Worm (Caenorhabditis elegans) whole organism, L1 larva: ENCODE results near the gene Y14H12B.1.

Experiments used
- C16A3.4 ChIP-seq: fragments of 150-350 bp; optimal IDR thresholded peaks from 2 replicates; lab custom pipeline; 2014; ENCODE audit warnings: missing biosample characterization, missing genetic modification characterization
- C34B4.2 ChIP-seq: sonication (generic microtip); optimal IDR thresholded peaks from 2 replicates; lab custom pipeline; 2017; ENCODE audit warnings: mild to moderate bottlenecking, missing genetic modification characterization, missing compliant biosample characterization
- Y116A8C.19 ChIP-seq: sonication (generic microtip); optimal IDR thresholded peaks from 2 replicates; lab custom pipeline; 2016; ENCODE audit warnings: missing compliant biosample characterization, missing genetic modification characterization, borderline replicate concordance
- aha-1 ChIP-seq: fragments of 150-350 bp; optimal IDR thresholded peaks from 2 replicates; lab custom pipeline; 2014; ENCODE audit warnings: missing biosample characterization, missing genetic modification characterization
- alr-1 ChIP-seq: fragments of 200-800 bp; sonication (Bioruptor generic); optimal IDR thresholded peaks from 2 replicates; lab custom pipeline; 2018; ENCODE audit warnings: borderline replicate concordance, mild to moderate bottlenecking, missing genetic modification characterization, missing compliant biosample characterization
- aly-2 ChIP-seq: fragments of 150-350 bp; optimal IDR thresholded peaks from 2 replicates; lab custom pipeline; 2014; ENCODE audit warnings: missing biosample characterization, missing genetic modification characterization
- ama-1 ChIP-seq: fragments of 150-350 bp; optimal IDR thresholded peaks from 2 replicates; lab custom pipeline; 2014
- blmp-1 ChIP-seq: fragments of 150-350 bp; optimal IDR thresholded peaks from 2 replicates; lab custom pipeline; 2014; ENCODE audit warnings: missing biosample characterization, missing genetic modification characterization
- ceh-88 ChIP-seq: fragments of 200-800 bp; sonication (Bioruptor generic); IDR thresholded peaks from 2 replicates; pipeline ENCODE4 v1.3.6; 2022; ENCODE audit warnings: missing genetic modification characterization, missing compliant biosample characterization
- ceh-90 ChIP-seq: sonication (generic microtip); optimal IDR thresholded peaks from 2 replicates; lab custom pipeline; 2016; ENCODE audit warnings: missing genetic modification characterization, missing compliant biosample characterization
- dsc-1 ChIP-seq: sonication (generic microtip); optimal IDR thresholded peaks from 2 replicates; lab custom pipeline; 2016; ENCODE audit warnings: mild to moderate bottlenecking, missing genetic modification characterization, missing compliant biosample characterization
- efl-3 ChIP-seq: fragments of 200-800 bp; sonication (Bioruptor generic); optimal IDR thresholded peaks from 2 replicates; lab custom pipeline; 2018; ENCODE audit warnings: mild to moderate bottlenecking, missing genetic modification characterization, missing compliant biosample characterization
- elt-2 ChIP-seq: sonication (generic microtip); optimal IDR thresholded peaks from 2 replicates; lab custom pipeline; 2016; ENCODE audit warnings: missing genetic modification characterization, mild to moderate bottlenecking, inconsistent platforms, missing compliant biosample characterization, missing genetic modification reagents
- elt-3 ChIP-seq, 6 experiments: fragments of 150-350 bp in 1 of 6; sonication (generic microtip); optimal IDR thresholded peaks; 2 replicates each; lab custom pipeline; 2017 to 2018; ENCODE audit warnings: missing biosample characterization in 6 of 6, missing genetic modification characterization in 6 of 6, inconsistent platforms in 1 of 6
- fkh-10 ChIP-seq: sonication (generic microtip); optimal IDR thresholded peaks from 2 replicates; lab custom pipeline; 2017; ENCODE audit warnings: missing biosample characterization, missing genetic modification reagents, missing genetic modification characterization
- fkh-4 ChIP-seq: sonication (generic microtip); optimal IDR thresholded peaks from 2 replicates; lab custom pipeline; 2016; ENCODE audit warnings: missing compliant biosample characterization, missing genetic modification characterization, borderline replicate concordance
- fos-1 ChIP-seq: fragments of 150-350 bp; optimal IDR thresholded peaks from 2 replicates; lab custom pipeline; 2014; ENCODE audit warnings: missing biosample characterization, missing genetic modification characterization
- hlh-4 ChIP-seq: sonication (generic microtip); optimal IDR thresholded peaks from 2 replicates; lab custom pipeline; 2016; ENCODE audit warnings: mild to moderate bottlenecking, missing genetic modification characterization, missing compliant biosample characterization
- hpl-2 ChIP-seq: fragments of 150-350 bp; optimal IDR thresholded peaks from 2 replicates; lab custom pipeline; 2014; ENCODE audit warnings: missing biosample characterization, missing genetic modification reagents, missing genetic modification characterization
- irx-1 ChIP-seq: sonication (generic microtip); optimal IDR thresholded peaks from 2 replicates; lab custom pipeline; 2016; ENCODE audit warnings: missing genetic modification characterization, missing compliant biosample characterization
- isw-1 ChIP-seq: fragments of 200-800 bp; sonication (Bioruptor generic); IDR thresholded peaks from 2 replicates; pipeline ENCODE4 v1.3.6; 2022; ENCODE audit warnings: missing genetic modification characterization, missing compliant biosample characterization
- jun-1 ChIP-seq: fragments of 150-350 bp; optimal IDR thresholded peaks from 2 replicates; lab custom pipeline; 2014; ENCODE audit warnings: missing biosample characterization, missing genetic modification reagents, missing genetic modification characterization
- lin-14 ChIP-seq: fragments of 200-800 bp; sonication (Bioruptor generic); optimal IDR thresholded peaks from 2 replicates; lab custom pipeline; 2018; ENCODE audit warnings: mild to moderate bottlenecking, missing genetic modification characterization, moderate library complexity, missing compliant biosample characterization
- lin-35 ChIP-seq, 2 experiments: fragments of 150-350 bp; optimal IDR thresholded peaks; 2 replicates each; lab custom pipeline; 2014; ENCODE audit warnings: missing biosample characterization in 2 of 2, missing genetic modification characterization in 2 of 2, missing genetic modification reagents in 2 of 2
- lsy-2 ChIP-seq, 2 experiments: fragments of 150-350 bp; optimal IDR thresholded peaks; 2 replicates each; lab custom pipeline; 2014; ENCODE audit warnings: missing biosample characterization in 2 of 2, missing genetic modification characterization in 2 of 2
- mab-9 ChIP-seq: fragments of 200-800 bp; sonication (Bioruptor generic); IDR thresholded peaks from 2 replicates; pipeline ENCODE4 v1.3.6; 2022; ENCODE audit warnings: missing genetic modification reagents, missing genetic modification characterization, missing compliant biosample characterization
- nhr-20 ChIP-seq: sonication (generic microtip); optimal IDR thresholded peaks from 2 replicates; lab custom pipeline; 2016; ENCODE audit warnings: mild to moderate bottlenecking, missing genetic modification characterization, missing compliant biosample characterization
- nhr-71 ChIP-seq: sonication (generic microtip); optimal IDR thresholded peaks from 2 replicates; lab custom pipeline; 2016; ENCODE audit warnings: mild to moderate bottlenecking, missing genetic modification characterization, moderate library complexity, missing compliant biosample characterization
- nhr-76 ChIP-seq: sonication (generic microtip); optimal IDR thresholded peaks from 2 replicates; lab custom pipeline; 2017; ENCODE audit warnings: missing biosample characterization, missing genetic modification characterization
- nhr-84 ChIP-seq: sonication (generic microtip); optimal IDR thresholded peaks from 2 replicates; lab custom pipeline; 2017; ENCODE audit warnings: missing biosample characterization, missing genetic modification characterization
- nhr-90 ChIP-seq: sonication (generic microtip); optimal IDR thresholded peaks from 2 replicates; lab custom pipeline; 2016; ENCODE audit warnings: mild to moderate bottlenecking, missing genetic modification characterization, missing compliant biosample characterization; ENCODE audit not compliant: poor library complexity
- pag-3 ChIP-seq: sonication (generic microtip); optimal IDR thresholded peaks from 2 replicates; lab custom pipeline; 2017; ENCODE audit warnings: missing genetic modification characterization, mild to moderate bottlenecking, missing compliant biosample characterization, antibody characterized with exemption, borderline replicate concordance; ENCODE audit not compliant: insufficient read depth
- pax-3 ChIP-seq: fragments of 200-800 bp; sonication (Bioruptor generic); optimal IDR thresholded peaks from 2 replicates; lab custom pipeline; 2018; ENCODE audit warnings: mild to moderate bottlenecking, missing genetic modification characterization, moderate library complexity, missing compliant biosample characterization
- rnt-1 ChIP-seq: sonication (generic microtip); optimal IDR thresholded peaks from 2 replicates; lab custom pipeline; 2016; ENCODE audit warnings: mild to moderate bottlenecking, missing genetic modification characterization, moderate library complexity, missing compliant biosample characterization
- skn-1 ChIP-seq: fragments of 150-350 bp; optimal IDR thresholded peaks from 2 replicates; lab custom pipeline; 2014; ENCODE audit warnings: missing biosample characterization, missing genetic modification characterization
- snu-23 ChIP-seq: sonication (generic microtip); optimal IDR thresholded peaks from 2 replicates; lab custom pipeline; 2016; ENCODE audit warnings: missing genetic modification characterization, missing compliant biosample characterization
- sox-4 ChIP-seq: sonication (generic microtip); optimal IDR thresholded peaks from 2 replicates; lab custom pipeline; 2016; ENCODE audit warnings: missing genetic modification characterization, missing compliant biosample characterization
- sptf-1 ChIP-seq: fragments of 150-350 bp; optimal IDR thresholded peaks from 2 replicates; lab custom pipeline; 2014; ENCODE audit warnings: missing biosample characterization, missing genetic modification characterization
- swsn-7 ChIP-seq: sonication (generic microtip); optimal IDR thresholded peaks from 2 replicates; lab custom pipeline; 2016; ENCODE audit warnings: missing genetic modification characterization, missing compliant biosample characterization
- tbx-2 ChIP-seq: sonication (generic microtip); optimal IDR thresholded peaks from 2 replicates; lab custom pipeline; 2016; ENCODE audit warnings: missing genetic modification characterization, missing compliant biosample characterization
- unc-62 ChIP-seq: fragments of 150-350 bp; optimal IDR thresholded peaks from 2 replicates; lab custom pipeline; 2014; ENCODE audit warnings: missing biosample characterization, missing genetic modification reagents, missing genetic modification characterization
- unc-86 ChIP-seq: sonication (generic microtip); optimal IDR thresholded peaks from 2 replicates; lab custom pipeline; 2016; ENCODE audit warnings: missing genetic modification characterization, missing compliant biosample characterization
- unc-98 ChIP-seq: fragments of 200-800 bp; sonication (Bioruptor generic); IDR thresholded peaks from 2 replicates; pipeline ENCODE4 v1.3.6; 2022; ENCODE audit warnings: missing genetic modification characterization, missing compliant biosample characterization
- vab-15 ChIP-seq: sonication (generic microtip); optimal IDR thresholded peaks from 2 replicates; lab custom pipeline; 2017; ENCODE audit warnings: missing genotype, mild to moderate bottlenecking, missing genetic modification characterization, missing compliant biosample characterization
- xbp-1 ChIP-seq: sonication (generic microtip); optimal IDR thresholded peaks from 2 replicates; lab custom pipeline; 2016; ENCODE audit warnings: missing genetic modification characterization, missing compliant biosample characterization

The Y14H12B.1 gene

ce11 chrII:3958673-3959299, 24.5 kb downstream of the Y14H12B.1 start (continued):
- TF ChIP-seq nhr-84 (no peak), sox-4 (no peak), fkh-10 (GFP tag; lab: Kevin White, UChicago) (no peak), hpl-2 (GFP tag; lab: Kevin White, UChicago) (no peak), vab-15 (tag; lab: Kevin White, UChicago) (no peak), ama-1 (no peak), pag-3 (tag; lab: Kevin White, UChicago) (no peak), fkh-4 (tag; lab: Kevin White, UChicago) (no peak), unc-86 (tag; lab: Kevin White, UChicago) (peak; percentile 26), unc-98 (0 out of 2 replicates have a peak, but pooled peaks have one; percentile 20), unc-62 (GFP tag; lab: Kevin White, UChicago) (no peak), skn-1 (peak; percentile 69), Y116A8C.19 (no peak), nhr-76 (tag; lab: Kevin White, UChicago) (no peak), C34B4.2 (tag; lab: Kevin White, UChicago) (no peak), swsn-7 (tag; lab: Kevin White, UChicago) (peak; percentile 75), mab-9 (GFP tag; lab: Robert Waterston, UW) (no peak), alr-1 (no peak), lsy-2 (tag; optimal IDR thresholded peaks at IDR 0.05; lab: Kevin White, UChicago) (peak; percentile 62 to 75), dsc-1 (peak; percentile 65), nhr-71 (peak; percentile 89), snu-23 (GFP tag; lab: Kevin White, UChicago) (peak; percentile 81), pax-3 (peak; percentile 45), aly-2 (tag; lab: Kevin White, UChicago) (no peak), nhr-90 (peak; percentile 59), rnt-1 (tag; lab: Kevin White, UChicago) (peak; percentile 57), jun-1 (peak; percentile 73), irx-1 (tag; lab: Kevin White, UChicago) (peak; percentile 77), efl-3 (GFP tag; lab: Kevin White, UChicago) (no peak), nhr-20 (tag; lab: Kevin White, UChicago) (peak; percentile 83), elt-2 (peak; percentile 84), isw-1 (peak; percentile 33; the same call in 1 of the 2 replicates), aha-1 (no peak), blmp-1 (tag; lab: Kevin White, UChicago) (no peak), ceh-88 (GFP tag; lab: Robert Waterston, UW) (0 out of 2 replicates have a peak, but pooled peaks have one; percentile 35), fos-1 (tag; lab: Kevin White, UChicago) (peak; percentile 17), elt-3 (tag; optimal IDR thresholded peaks at IDR 0.05; lab: Kevin White, UChicago) (no peak)

DNA sequence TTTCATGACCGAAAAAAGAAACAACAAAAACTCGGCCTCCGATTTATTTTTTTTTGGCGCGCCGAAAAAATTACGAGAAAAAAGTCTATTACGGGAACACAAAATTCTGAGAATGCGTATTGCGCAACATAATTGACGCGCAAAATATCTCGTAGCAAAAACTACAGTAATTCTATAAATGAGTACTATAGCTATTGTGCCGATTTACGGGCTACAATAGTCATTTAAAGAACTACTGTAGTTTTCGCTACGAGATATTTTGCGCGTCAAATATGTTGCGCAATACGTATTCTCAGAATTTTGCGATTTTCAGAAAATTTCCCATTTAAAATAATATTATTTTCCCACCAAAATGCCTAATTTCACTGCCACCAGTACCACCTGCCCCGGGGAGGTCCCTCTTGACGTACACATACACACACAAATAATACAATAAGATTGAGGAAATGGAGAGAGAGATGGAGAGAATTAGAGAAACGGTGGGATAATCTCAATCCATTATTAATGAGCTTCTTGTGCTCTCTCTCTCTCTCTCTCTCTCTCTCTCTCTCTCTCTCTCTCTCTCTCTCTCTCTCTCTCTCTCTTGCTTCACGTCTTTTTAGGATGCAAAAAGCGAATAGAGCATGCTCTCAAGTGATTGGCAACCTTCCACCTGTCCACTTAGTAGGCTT, 25.3 kb downstream of the Y14H12B.1 start:
- TF ChIP-seq lin-35 (GFP tag; optimal IDR thresholded peaks at IDR 0.05; lab: Kevin White, UChicago) (no peak), nhr-71 (no peak), C34B4.2 (tag; lab: Kevin White, UChicago) (no peak), C16A3.4 (no peak), ceh-90 (tag; lab: Kevin White, UChicago) (no peak), lin-14 (GFP tag; lab: Kevin White, UChicago) (peak; percentile 60), irx-1 (tag; lab: Kevin White, UChicago) (no peak), unc-86 (tag; lab: Kevin White, UChicago) (peak; percentile 35), hlh-4 (tag; lab: Kevin White, UChicago) (no peak), sptf-1 (no peak), tbx-2 (no peak), ama-1 (no peak), xbp-1 (tag; lab: Kevin White, UChicago) (no peak), swsn-7 (tag; lab: Kevin White, UChicago) (no peak)
